Worm (Caenorhabditis elegans): ENCODE results near the gene sra-1.

DNA sequence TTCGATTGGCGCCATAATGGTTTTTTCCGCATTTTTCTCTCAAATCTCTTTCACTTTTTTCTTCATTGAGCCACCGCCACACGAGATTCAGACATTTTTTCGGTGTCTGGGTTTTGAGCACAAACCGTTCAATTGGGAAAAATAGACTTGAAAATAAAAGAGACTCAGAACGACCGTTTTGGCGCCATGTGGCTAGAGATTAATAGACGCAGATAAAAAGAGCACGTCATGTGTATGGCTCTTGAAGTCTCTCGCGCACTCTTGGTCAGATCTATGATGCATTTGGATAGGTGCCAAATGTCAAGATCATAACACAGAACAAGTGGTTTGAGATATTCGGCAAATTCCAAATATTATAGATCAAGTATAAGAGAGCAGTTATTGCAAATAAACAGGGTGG, 40.0 kb downstream of the sra-1 start:
- TF ChIP-seq pqm-1 (tag; optimal IDR thresholded peaks at IDR 0.05) (no peak), ets-4 (tag; optimal IDR thresholded peaks at IDR 0.05) (no peak), ceh-9 (tag; optimal IDR thresholded peaks at IDR 0.05) (no peak), pha-4 (tag; optimal IDR thresholded peaks at IDR 0.05) (no peak), mec-3 (tag; optimal IDR thresholded peaks at IDR 0.05; ENCODE audit: borderline replicate concordance) (no peak), hlh-15 (tag; optimal IDR thresholded peaks at IDR 0.05) (no peak), dve-1 (tag; optimal IDR thresholded peaks at IDR 0.05) (no peak), fkh-10 (GFP tag; optimal IDR thresholded peaks at IDR 0.05) (no peak), nhr-11 (tag; optimal IDR thresholded peaks at IDR 0.05) (no peak), ceh-19 (GFP tag; optimal IDR thresholded peaks at IDR 0.05) (no peak)
